Worm (Caenorhabditis elegans) whole organism, L4/young adult: Measurements from ENCODE around the gene D2096.10.

ENCODE experiments used
- W03F9.2 ChIP-seq: fragments of 150-350 bp; optimal IDR thresholded peaks from 2 replicates; lab custom pipeline; 2014; ENCODE audit warnings: missing biosample characterization, missing genetic modification characterization
- dao-5 ChIP-seq: sonication (generic microtip); optimal IDR thresholded peaks from 2 replicates; lab custom pipeline; 2016; ENCODE audit warnings: missing genotype, missing genetic modification characterization, moderate library complexity, missing compliant biosample characterization
- him-1 ChIP-seq: sonication (generic microtip); optimal IDR thresholded peaks from 2 replicates; lab custom pipeline; 2016; ENCODE audit warnings: missing genotype, missing genetic modification reagents, missing genetic modification characterization, missing compliant biosample characterization

- no peak for TF ChIP-seq him-1 (tag; lab: Kevin White, UChicago)
- TF ChIP-seq W03F9.2 (tag; lab: Kevin White, UChicago), result no peak
- TF ChIP-seq dao-5 (tag; lab: Kevin White, UChicago), result no peak
Measured at ce11 chrIV:8355592-8355991, 33.4 kb downstream of the D2096.10 start, which contains the start of the genes F17E9.2 and col-116.
